Worm (Caenorhabditis elegans) whole organism, late embryonic: ENCODE measurements around the gene F46F3.3.

Experiments used
- C08G9.2 ChIP-seq: sonication (generic microtip); optimal IDR thresholded peaks from 2 replicates; lab custom pipeline; 2016; ENCODE audit warnings: mild to moderate bottlenecking, missing genetic modification characterization, moderate library complexity, missing compliant biosample characterization
- C38D4.7 ChIP-seq: fragments of 200-800 bp; sonication (Bioruptor generic); optimal IDR thresholded peaks from 2 replicates; lab custom pipeline; 2018; ENCODE audit warnings: mild to moderate bottlenecking, missing genetic modification characterization, moderate library complexity, missing compliant biosample characterization
- F13H6.1 ChIP-seq: sonication (generic microtip); optimal IDR thresholded peaks from 2 replicates; lab custom pipeline; 2016; ENCODE audit warnings: missing genetic modification characterization, missing compliant biosample characterization
- K02D7.2 ChIP-seq: sonication (generic microtip); optimal IDR thresholded peaks from 2 replicates; lab custom pipeline; 2017; ENCODE audit warnings: mild to moderate bottlenecking, missing genetic modification characterization, missing compliant biosample characterization
- T23F11.4 ChIP-seq: fragments of 200-800 bp; sonication (Bioruptor generic); optimal IDR thresholded peaks from 2 replicates; lab custom pipeline; 2018; ENCODE audit warnings: mild to moderate bottlenecking, missing genetic modification characterization, missing compliant biosample characterization
- ahr-1 ChIP-seq: sonication (generic microtip); optimal IDR thresholded peaks from 2 replicates; lab custom pipeline; 2016; ENCODE audit warnings: missing genetic modification characterization, missing compliant biosample characterization
- ceh-14 ChIP-seq: sonication (generic microtip); optimal IDR thresholded peaks from 2 replicates; lab custom pipeline; 2016; ENCODE audit warnings: missing genotype, missing genetic modification characterization, missing compliant biosample characterization
- ceh-18 ChIP-seq: sonication (generic microtip); optimal IDR thresholded peaks from 2 replicates; lab custom pipeline; 2016; ENCODE audit warnings: missing genetic modification characterization, missing compliant biosample characterization
- ceh-2 ChIP-seq: sonication (generic microtip); optimal IDR thresholded peaks from 2 replicates; lab custom pipeline; 2016; ENCODE audit warnings: missing genotype, missing genetic modification characterization, missing compliant biosample characterization
- ceh-34 ChIP-seq: sonication (generic microtip); optimal IDR thresholded peaks from 2 replicates; lab custom pipeline; 2016; ENCODE audit warnings: mild to moderate bottlenecking, missing genetic modification characterization, missing compliant biosample characterization
- ceh-45 ChIP-seq: fragments of 200-800 bp; sonication (Bioruptor generic); IDR thresholded peaks from 2 replicates; pipeline ENCODE4 v1.3.6; 2022; ENCODE audit warnings: missing genetic modification reagents, missing genetic modification characterization, missing compliant biosample characterization
- ceh-48 ChIP-seq: sonication (generic microtip); optimal IDR thresholded peaks from 2 replicates; lab custom pipeline; 2016; ENCODE audit warnings: missing genetic modification characterization, inconsistent platforms, missing compliant biosample characterization
- dve-1 ChIP-seq: sonication (generic microtip); optimal IDR thresholded peaks from 2 replicates; lab custom pipeline; 2017; ENCODE audit warnings: antibody characterized with exemption, mild to moderate bottlenecking, missing genetic modification characterization, missing compliant biosample characterization
- elt-2 ChIP-seq: sonication (generic microtip); optimal IDR thresholded peaks from 2 replicates; lab custom pipeline; 2016; ENCODE audit warnings: missing genetic modification reagents, missing genetic modification characterization, missing compliant biosample characterization
- eyg-1 ChIP-seq: sonication (generic microtip); optimal IDR thresholded peaks from 2 replicates; lab custom pipeline; 2016; ENCODE audit warnings: missing genotype, missing genetic modification characterization, missing compliant biosample characterization
- fax-1 ChIP-seq: sonication (generic microtip); optimal IDR thresholded peaks from 2 replicates; lab custom pipeline; 2016; ENCODE audit warnings: missing genotype, missing genetic modification characterization, missing compliant biosample characterization
- gmeb-2 ChIP-seq: sonication (generic microtip); optimal IDR thresholded peaks from 2 replicates; lab custom pipeline; 2016; ENCODE audit warnings: missing genetic modification characterization, inconsistent platforms, missing compliant biosample characterization
- hlh-15 ChIP-seq: sonication (generic microtip); optimal IDR thresholded peaks from 2 replicates; lab custom pipeline; 2016; ENCODE audit warnings: missing genetic modification characterization, missing compliant biosample characterization
- hlh-8 ChIP-seq: sonication (generic microtip); optimal IDR thresholded peaks from 2 replicates; lab custom pipeline; 2016; ENCODE audit warnings: missing genotype, missing genetic modification characterization, missing compliant biosample characterization
- mec-3 ChIP-seq: sonication (generic microtip); optimal IDR thresholded peaks from 2 replicates; lab custom pipeline; 2016; ENCODE audit warnings: borderline replicate concordance, missing genetic modification characterization, missing compliant biosample characterization
- nfya-1 ChIP-seq: sonication (generic microtip); optimal IDR thresholded peaks from 2 replicates; lab custom pipeline; 2017; ENCODE audit warnings: missing genetic modification characterization, mild to moderate bottlenecking, missing compliant biosample characterization, antibody characterized with exemption, moderate library complexity
- pag-3 ChIP-seq: sonication (generic microtip); optimal IDR thresholded peaks from 2 replicates; lab custom pipeline; 2016; ENCODE audit warnings: missing compliant biosample characterization, missing genetic modification characterization, borderline replicate concordance
- pat-9 ChIP-seq: fragments of 200-800 bp; sonication (Bioruptor generic); optimal IDR thresholded peaks from 2 replicates; lab custom pipeline; 2018; ENCODE audit warnings: mild to moderate bottlenecking, missing genetic modification characterization, moderate library complexity, missing compliant biosample characterization
- pha-2 ChIP-seq: sonication (generic microtip); optimal IDR thresholded peaks from 2 replicates; lab custom pipeline; 2017; ENCODE audit warnings: mild to moderate bottlenecking, missing genetic modification characterization, missing compliant biosample characterization
- pha-4 ChIP-seq: fragments of 150-350 bp; optimal IDR thresholded peaks from 2 replicates; lab custom pipeline; 2018; ENCODE audit warnings: missing biosample characterization, missing genetic modification reagents, missing genetic modification characterization
- pros-1 ChIP-seq: fragments of 150-350 bp; optimal IDR thresholded peaks from 2 replicates; lab custom pipeline; 2014; ENCODE audit warnings: missing biosample characterization, missing genetic modification reagents, missing genetic modification characterization
- sdc-2 ChIP-seq: sonication (generic microtip); optimal IDR thresholded peaks from 2 replicates; lab custom pipeline; 2016; ENCODE audit warnings: missing genotype, missing genetic modification characterization, missing compliant biosample characterization
- tbx-2 ChIP-seq: sonication (generic microtip); optimal IDR thresholded peaks from 2 replicates; lab custom pipeline; 2016; ENCODE audit warnings: missing genetic modification characterization, missing compliant biosample characterization
- tbx-7 ChIP-seq: sonication (generic microtip); optimal IDR thresholded peaks from 2 replicates; lab custom pipeline; 2016; ENCODE audit warnings: missing genotype, missing genetic modification characterization, missing compliant biosample characterization
- unc-3 ChIP-seq, 2 experiments: fragments of 200-800 bp in 1 of 2; sonication (Bioruptor generic) in 1 of 2; sonication (generic microtip) in 1 of 2; conservative IDR thresholded peaks in 1 of 2; optimal IDR thresholded peaks in 1 of 2; 2 replicates each; pipeline versions ENCODE4 v1.3.6 to Lab custom; 2016 to 2022; ENCODE audit warnings: missing compliant biosample characterization in 2 of 2, missing genetic modification characterization in 2 of 2, missing genetic modification reagents in 1 of 2
- unc-55 ChIP-seq: sonication (generic microtip); optimal IDR thresholded peaks from 2 replicates; lab custom pipeline; 2017; ENCODE audit warnings: missing biosample characterization, missing genetic modification reagents, missing genetic modification characterization
- unc-86 ChIP-seq: sonication (generic microtip); optimal IDR thresholded peaks from 2 replicates; lab custom pipeline; 2016; ENCODE audit warnings: missing genetic modification characterization, missing compliant biosample characterization
- ztf-16 ChIP-seq: sonication (generic microtip); optimal IDR thresholded peaks from 2 replicates; lab custom pipeline; 2017; ENCODE audit warnings: missing genetic modification characterization, missing compliant biosample characterization

Gene F46F3.3

DNA sequence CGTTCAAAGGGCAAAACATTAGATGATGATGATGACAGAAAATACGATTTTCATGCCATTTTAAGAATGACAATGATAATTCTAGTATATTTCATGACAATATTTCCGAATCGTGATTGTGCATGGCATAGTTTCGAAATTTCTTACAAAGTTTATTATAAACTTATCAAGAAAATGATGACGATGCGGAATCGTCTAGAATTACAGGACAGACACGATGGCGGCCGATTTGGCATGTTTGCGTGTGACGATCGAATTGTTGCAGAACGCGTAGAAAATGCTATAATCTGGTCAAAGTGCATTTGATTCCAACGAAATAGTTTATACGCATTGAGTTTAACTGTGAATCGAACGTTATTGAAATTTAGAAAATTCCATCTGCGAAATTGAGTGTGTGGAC is 18.0 kb upstream of the F46F3.3 start:
- no peak for TF ChIP-seq unc-55
- no peak for TF ChIP-seq ztf-16 (tag; lab: Kevin White, UChicago)
- no peak for TF ChIP-seq mec-3
- no peak for TF ChIP-seq ceh-45 (GFP tag; lab: Robert Waterston, UW)
- no peak for TF ChIP-seq C08G9.2 (tag; lab: Kevin White, UChicago)
- TF ChIP-seq gmeb-2 (tag; lab: Kevin White, UChicago): no peak
- TF ChIP-seq ceh-14 (tag; lab: Kevin White, UChicago): no peak
- TF ChIP-seq K02D7.2: no peak
- TF ChIP-seq unc-3 (GFP tag; conservative IDR thresholded peaks at IDR 0.05; lab: Robert Waterston, UW): no peak
- TF ChIP-seq unc-3 (tag; optimal IDR thresholded peaks at IDR 0.05; lab: Kevin White, UChicago): no peak

DNA sequence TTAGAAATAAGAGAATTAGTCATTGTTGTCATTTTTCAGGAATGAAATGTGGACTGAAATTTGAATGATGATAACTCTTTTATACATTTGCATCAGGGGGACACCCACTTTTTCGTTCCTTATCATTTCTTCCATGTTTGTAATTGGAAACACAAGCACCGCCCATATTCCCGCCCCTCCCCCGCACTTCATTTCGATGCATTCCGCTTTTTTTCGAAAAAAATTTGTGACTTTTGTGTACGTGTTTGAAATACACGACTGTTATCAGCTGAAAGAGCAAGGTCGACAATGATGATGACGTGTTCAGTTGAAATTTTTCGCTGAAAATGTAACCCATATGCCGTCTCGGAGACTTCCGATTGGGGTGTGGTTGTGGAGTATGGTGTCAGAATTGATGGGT is 16.6 kb upstream of the F46F3.3 start, which contains the start of gene zip-10:
Gene zip-10 (minus strand): TSS at position 43 of the 400 bp plus-strand sequence.
- no peak for TF ChIP-seq eyg-1 (tag; lab: Kevin White, UChicago)
- no peak for TF ChIP-seq hlh-8 (tag; lab: Kevin White, UChicago)
- no peak for TF ChIP-seq nfya-1 (tag; lab: Kevin White, UChicago)
- no peak for TF ChIP-seq C38D4.7 (GFP tag; lab: Kevin White, UChicago)
- TF ChIP-seq unc-86 (tag; lab: Kevin White, UChicago): no peak
- no peak for TF ChIP-seq mec-3
- TF ChIP-seq ceh-48: no peak
- TF ChIP-seq pha-4: no peak
- no peak for TF ChIP-seq pros-1 (tag; lab: Kevin White, UChicago)
- no peak for TF ChIP-seq pag-3 (tag; lab: Kevin White, UChicago)
- TF ChIP-seq gmeb-2 (tag; lab: Kevin White, UChicago): no peak
- TF ChIP-seq ceh-2: no peak
- no peak for TF ChIP-seq hlh-15
- no peak for TF ChIP-seq ceh-45 (GFP tag; lab: Robert Waterston, UW)
- TF ChIP-seq dve-1 (tag; lab: Kevin White, UChicago): no peak
- TF ChIP-seq ztf-16 (tag; lab: Kevin White, UChicago): no peak
- no peak for TF ChIP-seq sdc-2 (tag; lab: Kevin White, UChicago)

DNA sequence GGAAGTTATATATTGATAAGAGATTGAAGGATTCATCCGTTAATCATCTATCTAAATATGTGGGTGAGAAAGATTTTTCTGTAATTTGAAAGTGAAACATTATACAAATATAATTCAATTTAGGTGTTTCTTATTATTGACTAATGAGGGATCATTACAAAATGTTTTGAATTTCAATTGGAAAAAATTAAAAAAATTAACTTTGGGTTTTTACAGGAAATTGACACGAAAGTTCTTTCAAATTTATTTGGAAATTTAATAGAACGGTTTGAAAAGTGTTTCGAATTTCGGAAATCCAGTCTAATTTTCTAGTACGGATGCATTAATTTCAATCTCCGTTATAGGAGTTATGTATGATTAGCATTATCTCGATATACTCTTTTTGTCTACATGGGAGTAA is 14.2 kb upstream of the F46F3.3 start:
- TF ChIP-seq F13H6.1 (tag; lab: Kevin White, UChicago) (no peak), ceh-34 (tag; lab: Kevin White, UChicago) (no peak), unc-55 (no peak), tbx-7 (tag; lab: Kevin White, UChicago) (no peak), ceh-2 (no peak), pha-2 (tag; lab: Kevin White, UChicago) (no peak), pat-9 (tag; lab: Kevin White, UChicago) (no peak), gmeb-2 (tag; lab: Kevin White, UChicago) (no peak), ceh-18 (tag; lab: Kevin White, UChicago) (no peak), ahr-1 (tag; lab: Kevin White, UChicago) (no peak)

DNA sequence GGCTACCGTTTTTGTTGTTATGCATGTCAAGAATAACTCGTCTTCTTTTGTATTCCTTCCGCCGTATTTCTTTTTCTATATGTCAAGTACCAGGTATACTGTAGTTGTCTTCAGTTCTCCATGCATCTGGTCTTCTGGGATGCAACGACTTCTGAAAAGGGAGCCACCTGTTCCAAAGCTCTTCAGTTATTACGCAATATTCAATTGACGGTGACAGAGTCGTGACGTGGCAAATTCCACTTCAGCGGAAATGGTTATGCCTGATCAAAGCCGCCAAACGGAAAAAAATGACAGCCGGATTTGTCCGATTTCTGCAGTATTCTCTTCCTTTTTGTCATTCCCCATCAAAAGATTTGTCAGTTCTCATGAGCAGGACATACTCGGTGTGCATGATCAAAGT is 10.8 kb upstream of the F46F3.3 start:
- TF ChIP-seq T23F11.4 (GFP tag; lab: Kevin White, UChicago) (no peak), elt-2 (tag; lab: Kevin White, UChicago) (no peak)

DNA sequence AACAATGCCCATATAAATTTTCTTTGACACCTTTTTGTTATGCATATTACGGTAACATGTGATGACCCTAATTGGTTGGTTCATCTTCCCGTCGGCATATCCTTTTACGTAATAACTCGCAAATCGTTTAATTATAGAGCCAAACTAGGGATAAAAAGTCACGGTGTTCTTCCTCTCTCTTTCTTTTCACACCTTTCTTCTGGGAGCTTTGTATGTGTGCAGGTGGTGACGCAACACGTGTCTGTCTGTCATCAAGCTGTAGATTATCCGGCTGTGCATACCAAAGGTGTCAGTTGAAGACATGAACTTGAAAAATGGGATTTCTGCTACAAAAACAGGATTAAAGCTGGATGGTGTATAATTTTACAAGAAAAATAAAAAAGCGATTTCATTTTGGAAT is 6.7 kb upstream of the F46F3.3 start:
- TF ChIP-seq pha-2 (tag; lab: Kevin White, UChicago) (peak; percentile 43), gmeb-2 (tag; lab: Kevin White, UChicago) (no peak), fax-1 (tag; lab: Kevin White, UChicago) (no peak), tbx-2 (tag; lab: Kevin White, UChicago) (peak; percentile 39)
- TF ChIP-seq, all 69 proteins: peak for 2
